Worm (Caenorhabditis elegans): ENCODE measurements around the gene nlg-1.

DNA sequence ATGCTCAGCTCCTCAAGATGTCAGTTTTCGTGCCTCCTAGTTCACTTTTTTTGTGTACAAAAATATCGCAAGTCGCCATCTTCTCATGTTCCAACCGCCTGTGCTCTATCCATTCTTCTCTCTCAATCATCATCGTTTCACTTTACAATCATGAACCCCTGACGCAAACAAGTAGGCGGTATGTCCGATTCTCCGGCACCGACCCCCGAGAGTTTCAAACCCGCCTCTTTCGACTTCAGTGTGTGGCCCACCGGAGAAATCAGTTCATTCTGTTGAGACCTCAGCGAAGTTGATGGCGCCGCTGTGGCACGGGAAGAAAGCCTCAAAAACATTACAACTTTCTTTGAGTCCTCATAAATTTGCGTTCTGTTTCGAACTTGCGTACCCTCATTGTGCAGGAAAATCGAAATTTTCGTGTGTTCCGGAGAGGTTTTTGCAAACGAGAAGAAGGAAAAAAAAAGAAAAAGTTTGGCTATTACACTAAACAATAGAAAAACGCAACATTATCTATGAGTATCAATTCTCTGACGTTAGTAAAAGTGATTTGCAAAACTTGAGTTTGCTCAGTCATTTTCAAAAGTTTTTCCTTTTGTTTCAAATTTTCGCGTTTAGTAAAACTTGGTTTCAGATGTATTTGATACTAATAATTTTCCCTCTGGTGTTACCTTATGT lies 25.9 kb downstream of the nlg-1 start, which contains the start of gene F54B11.9:
- TF ChIP-seq lin-35 (GFP tag; optimal IDR thresholded peaks at IDR 0.05): no peak
- no peak for TF ChIP-seq T07F8.4 (tag; optimal IDR thresholded peaks at IDR 0.05)
- TF ChIP-seq unc-62 (GFP tag; optimal IDR thresholded peaks at IDR 0.05): no peak
- TF ChIP-seq atf-7 (tag; optimal IDR thresholded peaks at IDR 0.05): no peak
- no peak for TF ChIP-seq snpc-4 (GFP tag; optimal IDR thresholded peaks at IDR 0.05)
- TF ChIP-seq snpc-4 (tag; optimal IDR thresholded peaks at IDR 0.05): no peak
- TF ChIP-seq tbx-9 (tag; optimal IDR thresholded peaks at IDR 0.05; ENCODE audit: borderline replicate concordance): no peak
